ENCODE assay signal across 6 fruit fly cellular contexts in genomic region chr3L:18029546-18030300, dm6.
TF ChIP-seq lines count a peak whose summit lies in the region.

No protein-coding gene starts in this region.

- TF ChIP-seq CTCF in whole organism, embryonic (GFP tag; optimal IDR thresholded peaks at IDR 0.05; lab: Kevin White, UChicago): peak; percentile 43

TF ChIP-seq in whole organism, 6 proteins besides CTCF, POLR2A, EP300 and RAD21:
- TF ChIP-seq usp (GFP tag; optimal IDR thresholded peaks at IDR 0.05; lab: Kevin White, UChicago) (no peak), EcR (GFP tag; optimal IDR thresholded peaks at IDR 0.05; lab: Kevin White, UChicago) (peak; percentile 71 to 78)

TF ChIP-seq in whole organism, adult, 20 proteins besides CTCF, POLR2A, EP300 and RAD21 (continues in another document):
- TF ChIP-seq CG11617 (GFP tag; optimal IDR thresholded peaks at IDR 0.05; lab: Kevin White, UChicago): no peak
- TF ChIP-seq tj (GFP tag; optimal IDR thresholded peaks at IDR 0.05; lab: Kevin White, UChicago): no peak
- TF ChIP-seq CG33017 (tag; optimal IDR thresholded peaks at IDR 0.05; lab: Kevin White, UChicago): no peak
- TF ChIP-seq bab1 (GFP tag; optimal IDR thresholded peaks at IDR 0.05; lab: Kevin White, UChicago): no peak
- no peak for TF ChIP-seq CG1620 (GFP tag; optimal IDR thresholded peaks at IDR 0.05; lab: Kevin White, UChicago)
- TF ChIP-seq CG12768 (GFP tag; optimal IDR thresholded peaks at IDR 0.05; lab: Kevin White, UChicago): peak; percentile 10
- TF ChIP-seq CG14711 (tag; optimal IDR thresholded peaks at IDR 0.05; lab: Kevin White, UChicago): no peak
- no peak for TF ChIP-seq Clk (GFP tag; optimal IDR thresholded peaks at IDR 0.05; lab: Kevin White, UChicago)
- TF ChIP-seq cnc (optimal IDR thresholded peaks at IDR 0.05; lab: Kevin White, UChicago): no peak
- TF ChIP-seq CG7045 (GFP tag; optimal IDR thresholded peaks at IDR 0.05; lab: Kevin White, UChicago): no peak
- no peak for TF ChIP-seq Crg-1 (GFP tag; optimal IDR thresholded peaks at IDR 0.05; lab: Kevin White, UChicago)
- TF ChIP-seq Hr96 (GFP tag; optimal IDR thresholded peaks at IDR 0.05; lab: Kevin White, UChicago): peak; percentile 12
- peak; percentile 7 for TF ChIP-seq ovo (GFP tag; optimal IDR thresholded peaks at IDR 0.05; lab: Kevin White, UChicago)
- peak; percentile 33 for TF ChIP-seq pad (GFP tag; optimal IDR thresholded peaks at IDR 0.05; lab: Kevin White, UChicago)
- TF ChIP-seq toe (GFP tag; optimal IDR thresholded peaks at IDR 0.05; lab: Kevin White, UChicago): no peak
- TF ChIP-seq CG5204 (GFP tag; optimal IDR thresholded peaks at IDR 0.05; lab: Kevin White, UChicago): no peak
- TF ChIP-seq cic (GFP tag; optimal IDR thresholded peaks at IDR 0.05; lab: Kevin White, UChicago): peak; percentile 42
- TF ChIP-seq kay (GFP tag; lab: Kevin White, UChicago; ENCODE audit: borderline replicate concordance): no peak

TF ChIP-seq in whole organism, embryonic, 481 proteins besides CTCF, POLR2A, EP300 and RAD21 (continues in another document):
- TF ChIP-seq eve (GFP tag; optimal IDR thresholded peaks at IDR 0.05; lab: Kevin White, UChicago) (no peak), CG6689 (GFP tag; IDR thresholded peaks at IDR 0.05; lab: Robert Waterston, UW) (0 out of 2 replicates have a peak, but pooled peaks have one; percentile 20), prd (optimal IDR thresholded peaks at IDR 0.05; lab: Kevin White, UChicago) (no peak), prd (GFP tag; IDR thresholded peaks at IDR 0.05; lab: Robert Waterston, UW) (peak; percentile 42; the same call in 1 of the 3 replicates), CG2712 (tag; optimal IDR thresholded peaks at IDR 0.05; lab: Kevin White, UChicago) (peak; percentile 54), D (optimal IDR thresholded peaks at IDR 0.05; lab: Kevin White, UChicago) (no peak), D (GFP tag; optimal IDR thresholded peaks at IDR 0.05; lab: Kevin White, UChicago) (peak; percentile 82), CG17568 (GFP tag; optimal IDR thresholded peaks at IDR 0.05; lab: Kevin White, UChicago) (peak; percentile 83), CG2120 (GFP tag; optimal IDR thresholded peaks at IDR 0.05; lab: Kevin White, UChicago) (peak; percentile 58), dpn (GFP tag; optimal IDR thresholded peaks at IDR 0.05; lab: Kevin White, UChicago) (peak; percentile 28 to 67), Hmx (GFP tag; optimal IDR thresholded peaks at IDR 0.05; lab: Kevin White, UChicago) (no peak), gsb-n (tag; optimal IDR thresholded peaks at IDR 0.05; lab: Kevin White, UChicago) (peak; percentile 82), CG12942 (GFP tag; optimal IDR thresholded peaks at IDR 0.05; lab: Kevin White, UChicago) (peak; percentile 73), nerfin-1 (tag; optimal IDR thresholded peaks at IDR 0.05; lab: Kevin White, UChicago) (peak; percentile 76), Bgb (GFP tag; IDR thresholded peaks at IDR 0.05; lab: Robert Waterston, UW; ENCODE audit: partially characterized antibody) (no peak; the same call in 1 of the 2 replicates), yki (optimal IDR thresholded peaks at IDR 0.05; lab: Kevin White, UChicago) (peak; percentile 45), br (optimal IDR thresholded peaks at IDR 0.05; lab: Kevin White, UChicago) (no peak), CG14710 (tag; optimal IDR thresholded peaks at IDR 0.05; lab: Kevin White, UChicago) (peak; percentile 64)

TF ChIP-seq in whole organism, prepupa, 60 proteins besides CTCF, POLR2A, EP300 and RAD21 (continues in another document):
- TF ChIP-seq CG9139 (GFP tag; optimal IDR thresholded peaks at IDR 0.05; lab: Kevin White, UChicago) (no peak), CG6276 (GFP tag; optimal IDR thresholded peaks at IDR 0.05; lab: Kevin White, UChicago) (no peak), vri (GFP tag; optimal IDR thresholded peaks at IDR 0.05; lab: Kevin White, UChicago) (peak; percentile 86), CG1621 (tag; optimal IDR thresholded peaks at IDR 0.05; lab: Kevin White, UChicago) (peak; percentile 7), eg (GFP tag; IDR thresholded peaks at IDR 0.05; lab: Robert Waterston, UW) (no peak), CG11762 (GFP tag; optimal IDR thresholded peaks at IDR 0.05; lab: Kevin White, UChicago; ENCODE audit: insufficient read depth) (no peak), OdsH (GFP tag; optimal IDR thresholded peaks at IDR 0.05; lab: Kevin White, UChicago) (no peak), CG6808 (GFP tag; optimal IDR thresholded peaks at IDR 0.05; lab: Kevin White, UChicago) (no peak), Smox (GFP tag; optimal IDR thresholded peaks at IDR 0.05; lab: Kevin White, UChicago) (no peak), CG6163 (GFP tag; IDR thresholded peaks at IDR 0.05; lab: Robert Waterston, UW) (0 out of 3 replicates have a peak, but pooled peaks have one; percentile 16), svp (GFP tag; lab: Kevin White, UChicago) (peak; percentile 68), Sox14 (GFP tag; optimal IDR thresholded peaks at IDR 0.05; lab: Kevin White, UChicago) (peak; percentile 73), acj6 (GFP tag; optimal IDR thresholded peaks at IDR 0.05; lab: Kevin White, UChicago) (no peak), Ets21C (GFP tag; optimal IDR thresholded peaks at IDR 0.05; lab: Kevin White, UChicago) (no peak), net (GFP tag; optimal IDR thresholded peaks at IDR 0.05; lab: Kevin White, UChicago) (no peak), pdm3 (GFP tag; optimal IDR thresholded peaks at IDR 0.05; lab: Kevin White, UChicago) (no peak), esn (GFP tag; optimal IDR thresholded peaks at IDR 0.05; lab: Kevin White, UChicago) (peak; percentile 22), CG10631 (GFP tag; optimal IDR thresholded peaks at IDR 0.05; lab: Kevin White, UChicago) (no peak), salr (GFP tag; optimal IDR thresholded peaks at IDR 0.05; lab: Kevin White, UChicago) (no peak), dac (GFP tag; optimal IDR thresholded peaks at IDR 0.05; lab: Kevin White, UChicago) (no peak)

TF ChIP-seq in whole organism, pupa, 21 proteins besides CTCF, POLR2A, EP300 and RAD21:
- 0 out of 2 replicates have a peak, but pooled peaks have one; percentile 21 for TF ChIP-seq CG32121 (GFP tag; IDR thresholded peaks at IDR 0.05; lab: Robert Waterston, UW)
- peak; percentile 99 for TF ChIP-seq EcR (GFP tag; optimal IDR thresholded peaks at IDR 0.05; lab: Kevin White, UChicago)
- TF ChIP-seq D1 (tag; optimal IDR thresholded peaks at IDR 0.05; lab: Kevin White, UChicago): no peak
- TF ChIP-seq CG13204 (GFP tag; optimal IDR thresholded peaks at IDR 0.05; lab: Kevin White, UChicago): peak; percentile 28
- TF ChIP-seq Snoo (tag; optimal IDR thresholded peaks at IDR 0.05; lab: Kevin White, UChicago): peak; percentile 23
- TF ChIP-seq Ets98B (GFP tag; IDR thresholded peaks at IDR 0.05; lab: Robert Waterston, UW): peak; percentile 35; the same call in 1 of the 2 replicates
- TF ChIP-seq CG10348 (GFP tag; IDR thresholded peaks at IDR 0.05; lab: Robert Waterston, UW): no peak
- no peak for TF ChIP-seq CG14655 (GFP tag; optimal IDR thresholded peaks at IDR 0.05; lab: Kevin White, UChicago)

TF ChIP-seq in whole organism, wandering third instar larva, 38 proteins besides CTCF, POLR2A, EP300 and RAD21 (continues in another document):
- TF ChIP-seq psq (GFP tag; optimal IDR thresholded peaks at IDR 0.05; lab: Kevin White, UChicago): peak; percentile 34
- TF ChIP-seq dl (GFP tag; optimal IDR thresholded peaks at IDR 0.05; lab: Kevin White, UChicago; ENCODE audit: insufficient read depth in 1 of 2, partially characterized antibody in 2 of 2): peak; percentile 80 to 86
- peak; percentile 72 for TF ChIP-seq HLH106 (tag; optimal IDR thresholded peaks at IDR 0.05; lab: Kevin White, UChicago)
- TF ChIP-seq Hr78 (GFP tag; optimal IDR thresholded peaks at IDR 0.05; lab: Kevin White, UChicago): no peak
- peak; percentile 34 for TF ChIP-seq ey (GFP tag; optimal IDR thresholded peaks at IDR 0.05; lab: Kevin White, UChicago)
- TF ChIP-seq br (GFP tag; optimal IDR thresholded peaks at IDR 0.05; lab: Kevin White, UChicago): peak; percentile 48
- TF ChIP-seq jim (GFP tag; optimal IDR thresholded peaks at IDR 0.05; lab: Kevin White, UChicago): peak; percentile 50
- peak; percentile 95 for TF ChIP-seq Dif (GFP tag; optimal IDR thresholded peaks at IDR 0.05; lab: Kevin White, UChicago; ENCODE audit: partially characterized antibody)
- no peak for TF ChIP-seq OdsH (GFP tag; optimal IDR thresholded peaks at IDR 0.05; lab: Kevin White, UChicago)
- no peak for TF ChIP-seq Abd-B (GFP tag; optimal IDR thresholded peaks at IDR 0.05; lab: Kevin White, UChicago)
- peak; percentile 22 for TF ChIP-seq rgr (GFP tag; optimal IDR thresholded peaks at IDR 0.05; lab: Kevin White, UChicago)
- no peak for TF ChIP-seq GATAd (GFP tag; optimal IDR thresholded peaks at IDR 0.05; lab: Kevin White, UChicago)
- TF ChIP-seq woc (GFP tag; optimal IDR thresholded peaks at IDR 0.05; lab: Kevin White, UChicago): peak; percentile 68
- peak; percentile 40 for TF ChIP-seq Hnf4 (GFP tag; optimal IDR thresholded peaks at IDR 0.05; lab: Kevin White, UChicago)
- no peak for TF ChIP-seq usp (GFP tag; optimal IDR thresholded peaks at IDR 0.05; lab: Kevin White, UChicago)
- TF ChIP-seq dsf (GFP tag; optimal IDR thresholded peaks at IDR 0.05; lab: Kevin White, UChicago; ENCODE audit: borderline replicate concordance): no peak
- TF ChIP-seq dmrt93B (GFP tag; optimal IDR thresholded peaks at IDR 0.05; lab: Kevin White, UChicago): peak; percentile 55
- TF ChIP-seq Dfd (GFP tag; optimal IDR thresholded peaks at IDR 0.05; lab: Kevin White, UChicago): no peak
- peak; percentile 43 for TF ChIP-seq CrebA (GFP tag; optimal IDR thresholded peaks at IDR 0.05; lab: Kevin White, UChicago; ENCODE audit: borderline replicate concordance)
- peak; percentile 61 for TF ChIP-seq h (GFP tag; optimal IDR thresholded peaks at IDR 0.05; lab: Kevin White, UChicago)
- peak; percentile 18 for TF ChIP-seq Sp1 (GFP tag; optimal IDR thresholded peaks at IDR 0.05; lab: Kevin White, UChicago)
- peak; percentile 40 for TF ChIP-seq Jra (GFP tag; optimal IDR thresholded peaks at IDR 0.05; lab: Kevin White, UChicago)
- peak; percentile 63 for TF ChIP-seq fru (GFP tag; optimal IDR thresholded peaks at IDR 0.05; lab: Kevin White, UChicago)
- peak; percentile 67 for TF ChIP-seq sv (GFP tag; optimal IDR thresholded peaks at IDR 0.05; lab: Kevin White, UChicago)
- no peak for TF ChIP-seq pan (optimal IDR thresholded peaks at IDR 0.05; lab: Kevin White, UChicago)
- peak; percentile 65 to 71 for TF ChIP-seq foxo (GFP tag; optimal IDR thresholded peaks at IDR 0.05; lab: Kevin White, UChicago)
- TF ChIP-seq Myc (optimal IDR thresholded peaks at IDR 0.05; lab: Kevin White, UChicago): no peak
- peak; percentile 76 for TF ChIP-seq Vsx2 (GFP tag; optimal IDR thresholded peaks at IDR 0.05; lab: Kevin White, UChicago; ENCODE audit: partially characterized antibody)
- no peak for TF ChIP-seq CG9705 (GFP tag; optimal IDR thresholded peaks at IDR 0.05; lab: Kevin White, UChicago)
- no peak for TF ChIP-seq Mio (GFP tag; optimal IDR thresholded peaks at IDR 0.05; lab: Kevin White, UChicago)
- no peak for TF ChIP-seq lola (GFP tag; optimal IDR thresholded peaks at IDR 0.05; lab: Kevin White, UChicago)
- TF ChIP-seq N (GFP tag; optimal IDR thresholded peaks at IDR 0.05; lab: Kevin White, UChicago): no peak
